Worm (Caenorhabditis elegans): ENCODE measurements around the gene F14H12.3.

- TF ChIP-seq unc-62 (GFP tag; optimal IDR thresholded peaks at IDR 0.05) (no peak), ama-1 (optimal IDR thresholded peaks at IDR 0.05) (no peak), nhr-12 (tag; optimal IDR thresholded peaks at IDR 0.05) (no peak), aly-2 (tag; optimal IDR thresholded peaks at IDR 0.05) (no peak), C16A3.4 (tag; optimal IDR thresholded peaks at IDR 0.05) (no peak), lin-39 (tag; optimal IDR thresholded peaks at IDR 0.05) (no peak), elt-2 (tag; optimal IDR thresholded peaks at IDR 0.05) (no peak), C34B4.2 (tag; optimal IDR thresholded peaks at IDR 0.05) (no peak), ztf-4 (tag; optimal IDR thresholded peaks at IDR 0.05) (no peak), nhr-77 (tag; optimal IDR thresholded peaks at IDR 0.05) (no peak)
These were observed 26.7 kb downstream of the F14H12.3 start, which contains the start of gene R160.5 for ce11 chrX:4370756-4371155.

Measured in whole organism, L1 larva.